Worm (Caenorhabditis elegans): ENCODE data around the gene sre-8.

DNA sequence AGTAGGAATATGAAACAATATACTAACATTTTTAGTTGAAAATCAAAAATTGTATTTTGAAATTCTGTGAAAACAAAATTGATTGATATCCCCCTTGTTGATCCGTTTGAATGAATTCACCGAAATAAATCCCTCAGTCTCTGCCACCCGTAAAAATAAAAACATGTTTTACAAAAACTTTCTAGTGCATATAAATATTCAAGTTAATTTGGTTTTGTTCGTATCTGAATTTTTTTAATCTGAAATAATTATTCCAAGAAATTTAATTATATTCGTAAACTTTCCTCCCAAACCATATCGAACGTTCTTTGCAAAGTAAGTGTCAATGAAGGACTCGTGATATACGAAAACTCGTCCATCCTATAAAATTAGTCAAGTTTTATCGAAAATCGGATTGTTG, 16.1 kb downstream of the sre-8 start, which contains the start of gene F40G12.6:
- no peak for TF ChIP-seq fkh-6 (tag; optimal IDR thresholded peaks at IDR 0.05)
- TF ChIP-seq nfya-1 (tag; optimal IDR thresholded peaks at IDR 0.05) = no peak
- no peak for TF ChIP-seq tbx-2 (tag; optimal IDR thresholded peaks at IDR 0.05)
- TF ChIP-seq ceh-19 (GFP tag; optimal IDR thresholded peaks at IDR 0.05) = no peak
- no peak for TF ChIP-seq ceh-6 (GFP tag; optimal IDR thresholded peaks at IDR 0.05)
